Fruit fly (Drosophila melanogaster) whole organism, embryonic: ENCODE measurements around the gene lqf.

Experiments used
- CG13424 ChIP-seq: fragments of 200-800 bp; sonication (Bioruptor generic); optimal IDR thresholded peaks from 2 replicates; lab custom pipeline; 2019; ENCODE audit warnings: missing biosample characterization, mild to moderate bottlenecking, missing genetic modification characterization, moderate library complexity
- Hand ChIP-seq: fragments of 200-800 bp; sonication (Bioruptor generic); optimal IDR thresholded peaks from 2 replicates; lab custom pipeline; 2017; ENCODE audit warnings: mild to moderate bottlenecking, missing biosample characterization, missing genetic modification reagents, missing genetic modification characterization
- dati ChIP-seq: fragments of 200-800 bp; sonication (Bioruptor generic); IDR thresholded peaks from 2 replicates; pipeline ENCODE4 v1.3.6; 2022; ENCODE audit warnings: missing biosample characterization, missing genetic modification characterization
- org-1 ChIP-seq: fragments of 200-800 bp; sonication (Bioruptor generic); optimal IDR thresholded peaks from 2 replicates; lab custom pipeline; 2017; ENCODE audit warnings: missing biosample characterization, missing genetic modification characterization

DNA sequence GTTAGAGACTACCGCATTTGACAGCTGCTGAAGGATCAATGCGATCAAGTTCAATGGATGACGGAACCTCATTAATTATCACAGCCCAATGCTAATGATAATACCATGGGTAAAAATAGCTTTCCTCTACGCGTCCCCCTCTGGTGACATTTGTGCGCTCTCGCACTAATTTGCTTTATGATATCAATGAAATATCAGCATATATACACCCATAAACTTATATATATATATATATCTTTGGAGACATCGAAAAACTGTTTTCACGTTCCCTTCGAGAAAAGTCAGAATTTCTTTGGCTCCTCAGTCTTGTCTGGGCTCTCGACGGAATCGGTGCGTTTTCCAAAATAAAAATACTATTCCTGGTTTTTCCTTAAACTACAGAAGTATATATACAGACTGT lies 33.7 kb downstream of the lqf start, which contains the start of gene frac:
- no peak for TF ChIP-seq dati (GFP tag; lab: Robert Waterston, UW)
- TF ChIP-seq CG13424 (tag; lab: Kevin White, UChicago): no peak
- TF ChIP-seq org-1 (GFP tag; lab: Kevin White, UChicago): no peak
- TF ChIP-seq Hand (GFP tag; lab: Kevin White, UChicago): no peak
